Worm (Caenorhabditis elegans): ENCODE measurements around the gene jmjd-2.

Gene jmjd-2

DNA sequence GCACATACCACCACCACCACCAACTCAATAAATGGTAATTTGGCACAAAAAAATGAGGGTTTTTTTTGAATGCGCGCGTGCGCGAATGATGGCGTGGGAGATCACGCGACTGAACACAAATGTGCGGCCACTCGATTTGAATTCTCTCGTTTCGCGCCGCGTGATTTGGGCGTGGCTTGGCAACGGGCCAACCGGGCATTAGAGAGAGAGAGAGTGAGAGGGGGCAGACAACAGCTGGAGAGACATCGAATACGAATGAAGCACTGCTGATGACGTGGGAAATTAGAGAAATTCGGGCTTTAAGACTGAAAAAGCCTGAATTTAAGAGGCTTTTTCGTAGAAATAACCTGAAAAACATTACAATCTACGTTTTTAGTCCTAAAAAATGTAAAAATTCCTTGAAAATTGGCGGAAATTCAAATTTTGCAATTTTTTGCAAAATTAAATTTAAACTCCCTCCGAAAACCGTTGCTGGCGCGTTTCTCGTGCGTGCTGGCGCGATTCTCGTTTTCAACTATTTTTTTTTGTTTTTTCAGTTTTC is 8.1 kb upstream of the jmjd-2 start (continued):
- no peak for TF ChIP-seq tag-97 (GFP tag; IDR thresholded peaks at IDR 0.05)
- TF ChIP-seq T20F7.1 (GFP tag; optimal IDR thresholded peaks at IDR 0.05): peak; percentile 88
- TF ChIP-seq nhr-41 (GFP tag; IDR thresholded peaks at IDR 0.05): 0 out of 2 replicates have a peak, but pooled peaks have one; percentile 13
- no peak for TF ChIP-seq ceh-44 (GFP tag; IDR thresholded peaks at IDR 0.05)
- no peak for TF ChIP-seq daf-19 (GFP tag; conservative IDR thresholded peaks at IDR 0.05)
- peak; percentile 100 for TF ChIP-seq aha-1 (tag)

DNA sequence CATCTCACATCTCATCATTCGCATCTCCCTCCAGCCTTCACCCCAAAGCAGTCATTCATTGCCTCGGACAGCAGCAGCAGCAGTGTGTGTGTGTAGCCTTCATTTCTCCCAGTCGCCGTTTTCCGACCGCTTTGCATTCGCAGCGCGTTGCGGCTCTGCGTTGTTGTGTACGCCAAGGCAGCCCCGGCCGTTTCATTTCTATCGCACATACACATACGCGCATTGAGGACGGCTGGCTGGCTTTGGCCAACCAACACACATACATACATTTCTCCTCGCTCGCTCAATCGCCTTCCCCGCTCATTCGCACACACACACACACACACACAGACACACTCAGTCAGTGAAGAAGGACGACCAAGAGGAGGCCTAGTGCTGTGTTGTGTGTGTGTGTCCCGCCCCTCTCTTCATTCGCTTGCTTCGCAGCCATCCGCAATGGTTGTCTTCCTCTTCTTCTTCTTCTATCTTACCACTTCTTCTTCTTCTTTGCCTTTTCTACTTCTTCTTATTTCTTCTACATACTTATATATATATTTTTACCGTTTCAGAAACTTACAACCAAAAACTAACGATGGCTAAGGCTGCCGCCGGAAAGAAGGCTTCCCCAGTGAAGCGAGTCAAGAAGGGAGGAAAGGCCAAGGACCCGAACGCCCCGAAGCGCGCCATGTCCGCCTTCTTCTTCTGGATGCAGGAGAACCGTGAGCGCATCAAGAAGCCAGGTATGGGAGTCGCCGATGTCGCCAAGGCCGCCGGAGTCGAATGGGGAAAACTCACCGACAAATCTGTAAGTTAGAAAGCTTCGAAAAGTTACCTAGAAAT is 7.0 kb upstream of the jmjd-2 start, which contains the start of gene hmg-1.1:
Gene hmg-1.1, plus strand, starts transcription at position 549 of the 819 bp plus-strand sequence.
- TF ChIP-seq nhr-76 (tag; optimal IDR thresholded peaks at IDR 0.05) (no peak), ces-1 (GFP tag; optimal IDR thresholded peaks at IDR 0.05) (no peak), egl-43 (GFP tag; IDR thresholded peaks at IDR 0.05) (peak; percentile 66; the same call in 1 of the 2 replicates), dmd-9 (GFP tag; IDR thresholded peaks at IDR 0.05) (no peak), T20F7.1 (GFP tag; optimal IDR thresholded peaks at IDR 0.05) (peak; percentile 76), nhr-28 (tag; optimal IDR thresholded peaks at IDR 0.05) (peak; percentile 83), vab-7 (GFP tag; IDR thresholded peaks at IDR 0.05) (0 out of 2 replicates have a peak, but pooled peaks have one; percentile 42), lin-29 (GFP tag; IDR thresholded peaks at IDR 0.05) (no peak), nhr-25 (tag; optimal IDR thresholded peaks at IDR 0.05; ENCODE audit: borderline replicate concordance, insufficient read depth) (peak; percentile 78), F10B5.3 (tag; optimal IDR thresholded peaks at IDR 0.05) (no peak), spr-3 (GFP tag; optimal IDR thresholded peaks at IDR 0.05) (peak; percentile 66), ceh-32 (tag; optimal IDR thresholded peaks at IDR 0.05; ENCODE audit: poor library complexity) (no peak), ceh-82 (tag; optimal IDR thresholded peaks at IDR 0.05) (no peak), daf-19 (GFP tag; conservative IDR thresholded peaks at IDR 0.05) (no peak), fkh-10 (GFP tag; optimal IDR thresholded peaks at IDR 0.05) (peak; percentile 25), F49E8.2 (tag; optimal IDR thresholded peaks at IDR 0.05; ENCODE audit: borderline replicate concordance) (no peak), unc-130 (GFP tag; optimal IDR thresholded peaks at IDR 0.05) (peak; percentile 11), lsy-2 (tag; optimal IDR thresholded peaks at IDR 0.05) (peak; percentile 62 to 80), aha-1 (tag) (peak; percentile 99), set-16 (GFP tag; IDR thresholded peaks at IDR 0.05) (peak; percentile 83), snpc-4 (tag; optimal IDR thresholded peaks at IDR 0.05) (no peak), tra-1 (GFP tag; IDR thresholded peaks at IDR 0.05) (peak; percentile 65), daf-16 (GFP tag; optimal IDR thresholded peaks at IDR 0.05) (peak; percentile 9 to 34), daf-16 (tag; optimal IDR thresholded peaks at IDR 0.05) (peak; percentile 80), dmd-8 (GFP tag; IDR thresholded peaks at IDR 0.05) (0 out of 2 replicates have a peak, but pooled peaks have one; percentile 59), nhr-42 (GFP tag; IDR thresholded peaks at IDR 0.05) (peak; percentile 63; the same call in 1 of the 2 replicates), sdz-12 (GFP tag; optimal IDR thresholded peaks at IDR 0.05) (no peak), lin-38 (GFP tag; IDR thresholded peaks at IDR 0.05) (peak; percentile 57; the same call in 1 of the 2 replicates), arid-1 (GFP tag; conservative IDR thresholded peaks at IDR 0.05) (peak; percentile 35; the same call in 1 of the 2 replicates), hlh-11 (tag; optimal IDR thresholded peaks at IDR 0.05) (peak; percentile 96), rbr-2 (tag; optimal IDR thresholded peaks at IDR 0.05) (peak; percentile 89), hif-1 (tag; optimal IDR thresholded peaks at IDR 0.05) (peak; percentile 56 to 89), lim-7 (GFP tag; IDR thresholded peaks at IDR 0.05) (peak; percentile 30; the same call in 1 of the 2 replicates), mdl-1 (tag; optimal IDR thresholded peaks at IDR 0.05) (peak in 1 of 2 experiments; percentile 81), T26A8.4 (GFP tag; IDR thresholded peaks at IDR 0.05) (peak; percentile 62; the same call in 1 of the 2 replicates), ZK546.5 (tag; optimal IDR thresholded peaks at IDR 0.05) (no peak), ceh-44 (GFP tag; IDR thresholded peaks at IDR 0.05) (no peak), cey-2 (tag; optimal IDR thresholded peaks at IDR 0.05; ENCODE audit: borderline replicate concordance, insufficient read depth) (no peak), mxl-3 (GFP tag; optimal IDR thresholded peaks at IDR 0.05) (peak; percentile 91), lin-13 (GFP tag; optimal IDR thresholded peaks at IDR 0.05) (peak; percentile 95), php-3 (GFP tag; IDR thresholded peaks at IDR 0.05) (peak; percentile 53; the same call in 1 of the 2 replicates), dve-1 (tag; optimal IDR thresholded peaks at IDR 0.05; ENCODE audit: insufficient read depth) (peak; percentile 87), ceh-62 (tag; optimal IDR thresholded peaks at IDR 0.05) (no peak)
